Fruit fly (Drosophila melanogaster) whole organism, embryonic: ENCODE measurements around the gene CG11920.

Experiments used
- Ada2b ChIP-seq: fragments of 200-800 bp; sonication (Bioruptor generic); IDR thresholded peaks from 2 replicates; pipeline ENCODE4 v1.3.6; 2022; ENCODE audit warnings: missing biosample characterization, missing genetic modification characterization
- Asciz ChIP-seq: fragments of 200-800 bp; sonication (Bioruptor generic); optimal IDR thresholded peaks from 2 replicates; lab custom pipeline; 2017; ENCODE audit warnings: missing biosample characterization, mild to moderate bottlenecking, missing genetic modification characterization, missing genetic modification reagents
- B-H2 ChIP-seq: fragments of 200-800 bp; sonication (Bioruptor generic); optimal IDR thresholded peaks from 2 replicates; lab custom pipeline; 2018; ENCODE audit warnings: missing biosample characterization, mild to moderate bottlenecking, missing genetic modification characterization
- CG10274 ChIP-seq: fragments of 200-800 bp; sonication (Bioruptor generic); optimal IDR thresholded peaks from 3 replicates; lab custom pipeline; 2017; ENCODE audit warnings: missing biosample characterization, mild to moderate bottlenecking, missing genetic modification characterization
- CG10565 ChIP-seq: fragments of 200-800 bp; sonication (Bioruptor generic); optimal IDR thresholded peaks from 3 replicates; lab custom pipeline; 2016; ENCODE audit warnings: missing biosample characterization, mild to moderate bottlenecking, missing genetic modification characterization
- CG11093 ChIP-seq: fragments of 200-800 bp; sonication (Bioruptor generic); IDR thresholded peaks from 3 replicates; pipeline ENCODE4 v1.3.6; 2022; ENCODE audit warnings: missing biosample characterization, missing genetic modification characterization
- CG12219 ChIP-seq: fragments of 200-800 bp; sonication (Bioruptor generic); optimal IDR thresholded peaks from 3 replicates; lab custom pipeline; 2018; ENCODE audit warnings: missing biosample characterization, mild to moderate bottlenecking, missing genetic modification characterization
- CG12744 ChIP-seq: fragments of 200-800 bp; sonication (Bioruptor generic); optimal IDR thresholded peaks from 2 replicates; lab custom pipeline; 2016; ENCODE audit warnings: missing biosample characterization, missing genetic modification characterization
- CG13424 ChIP-seq: fragments of 200-800 bp; sonication (Bioruptor generic); optimal IDR thresholded peaks from 2 replicates; lab custom pipeline; 2019; ENCODE audit warnings: missing biosample characterization, mild to moderate bottlenecking, missing genetic modification characterization, moderate library complexity
- CG13775 ChIP-seq: fragments of 200-800 bp; sonication (Bioruptor generic); optimal IDR thresholded peaks from 3 replicates; lab custom pipeline; 2017; ENCODE audit warnings: missing biosample characterization, mild to moderate bottlenecking, missing genetic modification characterization
- CG17361 ChIP-seq: fragments of 200-800 bp; sonication (Bioruptor generic); IDR thresholded peaks from 3 replicates; pipeline ENCODE4 v1.3.6; 2022; ENCODE audit warnings: missing biosample characterization, missing genetic modification characterization
- CG17385 ChIP-seq: fragments of 200-800 bp; sonication (Bioruptor generic); optimal IDR thresholded peaks from 3 replicates; lab custom pipeline; 2018; ENCODE audit warnings: missing biosample characterization, mild to moderate bottlenecking, missing genetic modification characterization
- CG2202 ChIP-seq: fragments of 200-800 bp; sonication (Bioruptor generic); optimal IDR thresholded peaks from 2 replicates; lab custom pipeline; 2018; ENCODE audit warnings: missing biosample characterization, mild to moderate bottlenecking, missing genetic modification characterization
- CG31441 ChIP-seq: fragments of 200-800 bp; sonication (Bioruptor generic); IDR thresholded peaks from 2 replicates; pipeline ENCODE4 v1.3.6; 2022; ENCODE audit warnings: missing biosample characterization, missing genetic modification characterization
- CG32772 ChIP-seq: fragments of 200-800 bp; sonication (Bioruptor generic); IDR thresholded peaks from 2 replicates; pipeline ENCODE4 v1.3.6; 2022; ENCODE audit warnings: missing biosample characterization, missing genetic modification characterization
- CG3407 ChIP-seq: fragments of 200-800 bp; sonication (Bioruptor generic); optimal IDR thresholded peaks from 2 replicates; lab custom pipeline; 2018; ENCODE audit warnings: missing biosample characterization, mild to moderate bottlenecking, missing genetic modification characterization
- CG3726 ChIP-seq: fragments of 200-800 bp; sonication (Bioruptor generic); IDR thresholded peaks from 3 replicates; pipeline ENCODE4, ENCODE4 v1.3.6; 2022; ENCODE audit warnings: missing biosample characterization, missing genetic modification characterization
- CG4282 ChIP-seq: fragments of 200-800 bp; sonication (Bioruptor generic); optimal IDR thresholded peaks from 2 replicates; lab custom pipeline; 2016; ENCODE audit warnings: missing biosample characterization, missing genetic modification characterization
- CG4424 ChIP-seq: fragments of 200-800 bp; sonication (Bioruptor generic); optimal IDR thresholded peaks from 3 replicates; lab custom pipeline; 2016; ENCODE audit warnings: missing biosample characterization, missing genetic modification characterization
- CG4617 ChIP-seq: fragments of 200-800 bp; sonication (Bioruptor generic); optimal IDR thresholded peaks from 3 replicates; lab custom pipeline; 2016; ENCODE audit warnings: missing biosample characterization, missing genetic modification characterization, borderline replicate concordance
- CG6683 ChIP-seq: fragments of 200-800 bp; sonication (Bioruptor generic); optimal IDR thresholded peaks from 2 replicates; lab custom pipeline; 2017; ENCODE audit warnings: missing biosample characterization, mild to moderate bottlenecking, missing genetic modification characterization, missing genetic modification reagents
- CG6689 ChIP-seq: fragments of 200-800 bp; sonication (Bioruptor generic); IDR thresholded peaks from 2 replicates; pipeline ENCODE4 v1.3.6; 2022; ENCODE audit warnings: missing biosample characterization, missing genetic modification characterization
- CG8924 ChIP-seq: fragments of 200-800 bp; optimal IDR thresholded peaks from 3 replicates; lab custom pipeline; 2019; ENCODE audit warnings: missing biosample characterization, mild to moderate bottlenecking, missing genetic modification characterization, moderate library complexity
- CG9876 ChIP-seq: fragments of 200-800 bp; sonication (Bioruptor generic); optimal IDR thresholded peaks from 2 replicates; lab custom pipeline; 2016; ENCODE audit warnings: missing biosample characterization, missing genetic modification characterization
- Chrac-16 ChIP-seq: fragments of 200-800 bp; sonication (Bioruptor generic); optimal IDR thresholded peaks from 3 replicates; lab custom pipeline; 2016; ENCODE audit warnings: missing biosample characterization, missing genetic modification characterization
- Dp ChIP-seq: fragments of 200-800 bp; sonication (Bioruptor generic); optimal IDR thresholded peaks from 2 replicates; lab custom pipeline; 2018; ENCODE audit warnings: missing biosample characterization, mild to moderate bottlenecking, missing genetic modification characterization, moderate library complexity
- Dref ChIP-seq: fragments of 200-800 bp; sonication (Bioruptor generic); IDR thresholded peaks from 2 replicates; pipeline ENCODE4 v1.3.6; 2022; ENCODE audit warnings: missing biosample characterization, missing genetic modification characterization
- ERR ChIP-seq: fragments of 200-800 bp; sonication (Bioruptor generic); optimal IDR thresholded peaks from 2 replicates; lab custom pipeline; 2016; ENCODE audit warnings: missing biosample characterization, missing genetic modification characterization
- Elba2 ChIP-seq: fragments of 200-800 bp; sonication (Bioruptor generic); optimal IDR thresholded peaks from 3 replicates; lab custom pipeline; 2016; ENCODE audit warnings: missing biosample characterization, missing genetic modification characterization
- HLH3B ChIP-seq: fragments of 200-800 bp; sonication (Bioruptor generic); IDR thresholded peaks from 2 replicates; pipeline ENCODE4 v1.3.6; 2022; ENCODE audit warnings: missing biosample characterization, missing genetic modification characterization
- HLH4C ChIP-seq: fragments of 200-800 bp; sonication (Bioruptor generic); IDR thresholded peaks from 3 replicates; pipeline ENCODE4 v1.3.6; 2022; ENCODE audit warnings: missing biosample characterization, missing genetic modification characterization; ENCODE audit not compliant: partially characterized antibody
- Hr51 ChIP-seq, 2 experiments: fragments of 200-800 bp; sonication (Bioruptor generic); optimal IDR thresholded peaks; 2 replicates in 1 of 2; 3 replicates in 1 of 2; lab custom pipeline; 2016 to 2018; ENCODE audit warnings: missing biosample characterization in 2 of 2, missing genetic modification characterization in 2 of 2, mild to moderate bottlenecking in 1 of 2, moderate library complexity in 1 of 2
- Lim3 ChIP-seq: fragments of 200-800 bp; sonication (Bioruptor generic); IDR thresholded peaks from 2 replicates; pipeline ENCODE4 v1.3.6; 2022; ENCODE audit warnings: missing biosample characterization, missing genetic modification characterization
- Lpt ChIP-seq: fragments of >200 bp; optimal IDR thresholded peaks from 2 replicates; lab custom pipeline; 2018; ENCODE audit warnings: missing biosample characterization, missing genetic modification characterization
- Myb ChIP-seq: fragments of 200-800 bp; sonication (Bioruptor generic); optimal IDR thresholded peaks from 2 replicates; lab custom pipeline; 2016; ENCODE audit warnings: missing biosample characterization, missing genetic modification characterization
- Oli ChIP-seq: fragments of 200-800 bp; sonication (Bioruptor generic); optimal IDR thresholded peaks from 2 replicates; lab custom pipeline; 2018; ENCODE audit warnings: missing biosample characterization, mild to moderate bottlenecking, missing genetic modification characterization, moderate library complexity
- Sox100B ChIP-seq: fragments of 200-800 bp; sonication (Bioruptor generic); optimal IDR thresholded peaks from 3 replicates; lab custom pipeline; 2018; ENCODE audit warnings: missing biosample characterization, mild to moderate bottlenecking, missing genetic modification characterization
- Tbp ChIP-seq: fragments of >200 bp; optimal IDR thresholded peaks from 2 replicates; lab custom pipeline; 2018; ENCODE audit warnings: missing biosample characterization, missing genetic modification characterization
- ap ChIP-seq: fragments of 200-800 bp; sonication (Bioruptor generic); IDR thresholded peaks from 2 replicates; pipeline ENCODE4 v1.3.6; 2022; ENCODE audit warnings: missing biosample characterization, missing genetic modification characterization
- ase ChIP-seq: fragments of 200-800 bp; sonication (Bioruptor generic); IDR thresholded peaks from 3 replicates; pipeline ENCODE4 v1.3.6; 2022; ENCODE audit warnings: missing biosample characterization, missing genetic modification characterization
- crp ChIP-seq, 2 experiments: fragments of 200-800 bp; sonication (Bioruptor generic); optimal IDR thresholded peaks; 2 replicates in 1 of 2; 3 replicates in 1 of 2; lab custom pipeline; 2017; ENCODE audit warnings: missing biosample characterization in 2 of 2, missing genetic modification characterization in 2 of 2, mild to moderate bottlenecking in 1 of 2, moderate library complexity in 1 of 2
- en ChIP-seq: fragments of 200-800 bp; sonication (Bioruptor generic); optimal IDR thresholded peaks from 2 replicates; lab custom pipeline; 2016; ENCODE audit warnings: missing biosample characterization, missing genetic modification characterization
- gce ChIP-seq: fragments of 200-800 bp; sonication (Bioruptor generic); IDR thresholded peaks from 3 replicates; pipeline ENCODE4 v1.3.6; 2022; ENCODE audit warnings: missing biosample characterization, missing genetic modification characterization
- inv ChIP-seq: fragments of 200-800 bp; sonication (Bioruptor generic); IDR thresholded peaks from 2 replicates; pipeline ENCODE4 v1.3.6; 2022; ENCODE audit warnings: missing biosample characterization, missing genetic modification characterization; ENCODE audit not compliant: partially characterized antibody
- lilli ChIP-seq: fragments of 200-800 bp; sonication (Bioruptor generic); optimal IDR thresholded peaks from 3 replicates; lab custom pipeline; 2016; ENCODE audit warnings: missing biosample characterization, missing genetic modification characterization
- nerfin-1 ChIP-seq: fragments of 200-800 bp; sonication (Bioruptor generic); optimal IDR thresholded peaks from 3 replicates; lab custom pipeline; 2019; ENCODE audit warnings: missing biosample characterization, mild to moderate bottlenecking, missing genetic modification characterization, moderate library complexity
- schlank ChIP-seq: fragments of 200-800 bp; sonication (Bioruptor generic); optimal IDR thresholded peaks from 2 replicates; lab custom pipeline; 2018; ENCODE audit warnings: missing biosample characterization, mild to moderate bottlenecking, missing genetic modification characterization
- sqz ChIP-seq: fragments of 200-800 bp; sonication (Bioruptor generic); optimal IDR thresholded peaks from 3 replicates; lab custom pipeline; 2018; ENCODE audit warnings: missing biosample characterization, mild to moderate bottlenecking, missing genetic modification characterization
- stc ChIP-seq: fragments of 200-800 bp; sonication (Bioruptor generic); IDR thresholded peaks from 2 replicates; pipeline ENCODE4 v1.3.6; 2022; ENCODE audit warnings: missing biosample characterization, missing genetic modification characterization
- tna ChIP-seq: fragments of 200-800 bp; sonication (Bioruptor generic); IDR thresholded peaks from 2 replicates; pipeline ENCODE4 v1.3.6; 2022; ENCODE audit warnings: missing biosample characterization, missing genetic modification characterization; ENCODE audit not compliant: partially characterized antibody
- trh ChIP-seq: fragments of 200-800 bp; sonication (Bioruptor generic); optimal IDR thresholded peaks from 2 replicates; lab custom pipeline; 2016; ENCODE audit warnings: missing biosample characterization, missing genetic modification characterization
- zf30C ChIP-seq: fragments of 200-800 bp; sonication (Bioruptor generic); optimal IDR thresholded peaks from 3 replicates; lab custom pipeline; 2018; ENCODE audit warnings: missing biosample characterization, mild to moderate bottlenecking, missing genetic modification characterization

CG11920 gene

dm6 chr3R:25047504-25047903 is 27.2 kb upstream of the CG11920 start, which contains the start of gene CG11790 (continued):
- TF ChIP-seq CG10274 (no peak), CG6689 (GFP tag; lab: Robert Waterston, UW) (no peak), CG31441 (no peak), crp (GFP tag; optimal IDR thresholded peaks at IDR 0.05; lab: Kevin White, UChicago) (no peak), CG3726 (GFP tag; lab: Robert Waterston, UW) (no peak), Elba2 (GFP tag; lab: Kevin White, UChicago) (no peak), schlank (tag; lab: Kevin White, UChicago) (no peak), nerfin-1 (no peak), lilli (GFP tag; lab: Kevin White, UChicago) (peak; percentile 7), tna (peak; percentile 73), en (GFP tag; lab: Kevin White, UChicago) (no peak), Asciz (no peak), inv (peak; percentile 51; the same call in 1 of the 2 replicates), Sox100B (GFP tag; lab: Kevin White, UChicago) (no peak), ap (GFP tag; lab: Robert Waterston, UW) (no peak), CG32772 (no peak), CG12744 (GFP tag; lab: Kevin White, UChicago) (no peak), CG12219 (GFP tag; lab: Kevin White, UChicago) (no peak), CG11093 (GFP tag; lab: Robert Waterston, UW) (no peak), CG17361 (GFP tag; lab: Robert Waterston, UW) (no peak), CG3407 (no peak), zf30C (GFP tag; lab: Kevin White, UChicago) (no peak), Oli (tag; lab: Kevin White, UChicago) (no peak), CG2202 (tag; lab: Kevin White, UChicago) (no peak), CG6683 (GFP tag; lab: Kevin White, UChicago) (no peak), Dref (GFP tag; lab: Robert Waterston, UW) (peak; percentile 80), Chrac-16 (no peak), Myb (GFP tag; lab: Kevin White, UChicago) (peak; percentile 11), CG17385 (no peak), trh (GFP tag; lab: Kevin White, UChicago) (no peak), CG10565 (GFP tag; lab: Kevin White, UChicago) (no peak), B-H2 (GFP tag; lab: Kevin White, UChicago) (no peak), Hr51 (GFP tag; optimal IDR thresholded peaks at IDR 0.05; lab: Kevin White, UChicago) (no peak), HLH3B (no peak), CG4282 (GFP tag; lab: Kevin White, UChicago) (no peak), CG9876 (GFP tag; lab: Kevin White, UChicago) (no peak), CG4617 (GFP tag; lab: Kevin White, UChicago) (peak; percentile 10), CG8924 (no peak), gce (GFP tag; lab: Robert Waterston, UW) (no peak), Dp (GFP tag; lab: Kevin White, UChicago) (peak; percentile 7), Ada2b (GFP tag; lab: Robert Waterston, UW) (no peak), ERR (no peak), CG13424 (tag; lab: Kevin White, UChicago) (no peak), sqz (GFP tag; lab: Kevin White, UChicago) (no peak), ase (GFP tag; lab: Robert Waterston, UW) (no peak), Tbp (GFP tag; lab: Kevin White, UChicago) (no peak), Lpt (GFP tag; lab: Kevin White, UChicago) (no peak), HLH4C (GFP tag; lab: Robert Waterston, UW) (peak; percentile 72), CG13775 (GFP tag; lab: Kevin White, UChicago) (no peak), stc (GFP tag; lab: Robert Waterston, UW) (no peak), CG4424 (GFP tag; lab: Kevin White, UChicago) (no peak), Lim3 (GFP tag; lab: Robert Waterston, UW) (no peak)
